Fruit fly (Drosophila melanogaster): ENCODE measurements around the gene Snmp2.

- TF ChIP-seq Myc (optimal IDR thresholded peaks at IDR 0.05) = no peak
- no peak for TF ChIP-seq psq (optimal IDR thresholded peaks at IDR 0.05)
- no peak for TF ChIP-seq Sin3A (optimal IDR thresholded peaks at IDR 0.05)
- TF ChIP-seq ttk (optimal IDR thresholded peaks at IDR 0.05) = no peak
- no peak for TF ChIP-seq h (optimal IDR thresholded peaks at IDR 0.05)
These were observed 888 bp downstream of the Snmp2 start for dm6 chr3L:7741953-7742352.

Measured in Kc167 (cell line).